Fruit fly (Drosophila melanogaster): ENCODE results near the gene CG42752.

The CG42752 gene

DNA sequence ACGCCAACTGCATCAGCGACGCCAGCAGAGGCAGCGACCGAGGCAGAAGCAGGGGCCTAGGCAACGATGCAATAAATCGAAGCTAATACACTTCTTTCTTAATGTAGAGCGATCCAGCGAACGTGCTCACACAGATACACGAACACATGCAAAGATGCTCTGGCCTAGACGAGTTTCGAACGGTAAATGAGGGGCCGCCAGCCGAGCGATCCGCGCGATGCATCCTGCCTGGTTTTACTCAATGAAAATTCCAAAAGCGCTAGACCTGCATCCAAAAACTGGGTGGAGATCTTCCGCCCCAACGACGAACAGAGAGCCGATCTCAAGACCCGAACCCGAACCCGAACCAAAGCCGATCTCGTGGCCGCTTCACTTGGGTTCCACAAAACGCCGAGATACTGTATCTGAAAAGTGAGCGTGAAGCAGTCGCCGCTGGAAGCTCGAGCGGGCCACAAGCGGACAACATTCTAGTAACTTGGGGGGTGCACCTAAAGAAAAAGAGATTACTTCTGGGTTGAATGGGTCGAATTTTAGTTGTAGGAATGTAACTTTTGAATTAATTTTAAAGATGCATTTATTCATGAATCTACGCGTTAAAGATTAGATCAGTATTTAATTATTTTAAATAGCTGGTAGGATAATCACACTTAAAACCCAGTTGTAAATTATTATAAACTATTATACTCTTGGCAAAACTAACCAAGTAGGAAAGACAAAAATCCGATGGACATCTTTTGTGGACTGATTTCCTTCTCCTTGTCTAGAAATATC, 7.0 kb downstream of the CG42752 start (continued):
- TF ChIP-seq ci (GFP tag; IDR thresholded peaks at IDR 0.05) (0 out of 3 replicates have a peak, but pooled peaks have one; percentile 46), ara (GFP tag; IDR thresholded peaks at IDR 0.05) (0 out of 2 replicates have a peak, but pooled peaks have one; percentile 5), al (GFP tag; IDR thresholded peaks at IDR 0.05) (no peak), trh (GFP tag; optimal IDR thresholded peaks at IDR 0.05) (no peak), chinmo (GFP tag; IDR thresholded peaks at IDR 0.05; ENCODE audit: partially characterized antibody) (peak; percentile 97), CG12769 (tag; optimal IDR thresholded peaks at IDR 0.05) (peak; percentile 24), CG8924 (tag; optimal IDR thresholded peaks at IDR 0.05) (no peak), Deaf1 (tag; optimal IDR thresholded peaks at IDR 0.05) (peak; percentile 98), Bgb (GFP tag; IDR thresholded peaks at IDR 0.05; ENCODE audit: partially characterized antibody) (peak; percentile 36; the same call in 1 of the 2 replicates), D19A (tag; optimal IDR thresholded peaks at IDR 0.05) (peak; percentile 67), jing (GFP tag; optimal IDR thresholded peaks at IDR 0.05) (peak; percentile 58), CG2199 (GFP tag; IDR thresholded peaks at IDR 0.05) (peak; percentile 86; the same call in 2 of the 3 replicates), sug (tag; optimal IDR thresholded peaks at IDR 0.05) (peak; percentile 47), CG13775 (GFP tag; optimal IDR thresholded peaks at IDR 0.05) (no peak), HLHmδ (GFP tag; optimal IDR thresholded peaks at IDR 0.05) (peak; percentile 37), cg (GFP tag; optimal IDR thresholded peaks at IDR 0.05) (peak; percentile 73), chn (GFP tag; optimal IDR thresholded peaks at IDR 0.05) (peak; percentile 58), CoRest (tag; optimal IDR thresholded peaks at IDR 0.05) (peak; percentile 17), gcm (GFP tag; optimal IDR thresholded peaks at IDR 0.05) (peak; percentile 17), pros (GFP tag; optimal IDR thresholded peaks at IDR 0.05) (peak; percentile 60), lola (GFP tag; optimal IDR thresholded peaks at IDR 0.05) (no peak), CG13287 (GFP tag; IDR thresholded peaks at IDR 0.05; ENCODE audit: partially characterized antibody) (peak; percentile 26)

dm6 chr2L:18732291-18732690, 7.6 kb downstream of the CG42752 start, which contains the start of gene CG10348:
CG10348 (minus strand) TSS chr2L:18732524.
- TF ChIP-seq jigr1 (GFP tag; IDR thresholded peaks at IDR 0.05) (no peak), CG9437 (GFP tag; optimal IDR thresholded peaks at IDR 0.05) (peak; percentile 98), luna (GFP tag; optimal IDR thresholded peaks at IDR 0.05) (no peak), CG7556 (GFP tag; optimal IDR thresholded peaks at IDR 0.05) (no peak), stwl (tag; optimal IDR thresholded peaks at IDR 0.05) (peak; percentile 52), Jarid2 (GFP tag; optimal IDR thresholded peaks at IDR 0.05) (peak; percentile 55), ATbp (GFP tag; optimal IDR thresholded peaks at IDR 0.05) (no peak), prd (optimal IDR thresholded peaks at IDR 0.05) (no peak), prd (GFP tag; IDR thresholded peaks at IDR 0.05) (no peak), CG8944 (GFP tag; optimal IDR thresholded peaks at IDR 0.05) (no peak), CG1233 (GFP tag; optimal IDR thresholded peaks at IDR 0.05) (no peak), zf30C (GFP tag; optimal IDR thresholded peaks at IDR 0.05) (peak; percentile 43), crol (GFP tag; IDR thresholded peaks at IDR 0.05) (0 out of 2 replicates have a peak, but pooled peaks have one; percentile 5), CG6791 (GFP tag; IDR thresholded peaks at IDR 0.05; ENCODE audit: partially characterized antibody) (0 out of 3 replicates have a peak, but pooled peaks have one; percentile 21)

DNA sequence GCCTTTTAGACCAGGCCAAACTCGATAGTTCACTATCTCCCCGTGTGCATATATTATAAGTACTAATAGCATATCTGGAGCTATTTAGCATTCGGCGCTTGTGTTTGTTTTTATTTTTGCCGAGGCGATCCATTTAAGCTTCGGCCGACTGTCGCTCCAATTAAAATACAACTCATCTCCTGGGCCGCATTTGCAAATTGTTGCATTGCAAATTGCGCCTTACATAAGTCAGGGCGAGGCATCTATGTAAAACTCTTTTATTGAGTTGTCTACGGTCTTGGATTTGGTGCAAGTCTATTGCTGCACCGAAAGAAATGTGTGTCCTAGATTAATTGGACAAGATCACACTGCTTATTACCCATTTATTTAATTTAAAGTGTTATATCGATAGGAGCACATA, 11.9 kb downstream of the CG42752 start:
- TF ChIP-seq CG4707 (GFP tag; optimal IDR thresholded peaks at IDR 0.05) (no peak), Sin3A (optimal IDR thresholded peaks at IDR 0.05) (no peak), Ets65A (GFP tag) (peak; percentile 73), Gsc (GFP tag; IDR thresholded peaks at IDR 0.05) (no peak), ham (GFP tag; IDR thresholded peaks at IDR 0.05) (no peak), mam (GFP tag; optimal IDR thresholded peaks at IDR 0.05) (no peak), sens (GFP tag) (peak; percentile 62)

Data from whole organism, embryonic.